Fruit fly (Drosophila melanogaster) whole organism, embryonic: ENCODE results near the gene CG43245.

Experiments used
- Atf6 ChIP-seq: fragments of 200-800 bp; sonication (Bioruptor generic); IDR thresholded peaks from 2 replicates; pipeline ENCODE4 v1.3.6; 2022; ENCODE audit warnings: missing biosample characterization, missing genetic modification characterization
- B-H1 ChIP-seq: fragments of 200-800 bp; sonication (Bioruptor generic); IDR thresholded peaks from 3 replicates; pipeline ENCODE4 v1.3.6; 2022; ENCODE audit warnings: missing biosample characterization, missing genetic modification characterization
- B-H2 ChIP-seq: fragments of 200-800 bp; sonication (Bioruptor generic); optimal IDR thresholded peaks from 2 replicates; lab custom pipeline; 2018; ENCODE audit warnings: missing biosample characterization, mild to moderate bottlenecking, missing genetic modification characterization
- CG10959 ChIP-seq: fragments of 200-800 bp; sonication (Bioruptor generic); IDR thresholded peaks from 2 replicates; pipeline ENCODE4 v1.3.6; 2022; ENCODE audit warnings: missing biosample characterization, missing genetic modification characterization
- CG11504 ChIP-seq: fragments of 200-800 bp; sonication (Bioruptor generic); optimal IDR thresholded peaks from 3 replicates; lab custom pipeline; 2019; ENCODE audit warnings: missing biosample characterization, mild to moderate bottlenecking, missing genetic modification characterization, moderate library complexity
- CG11560 ChIP-seq: fragments of 200-800 bp; sonication (Bioruptor generic); IDR thresholded peaks from 3 replicates; pipeline ENCODE4 v1.3.6; 2022; ENCODE audit warnings: missing biosample characterization, missing genetic modification characterization
- CG12155 ChIP-seq: fragments of 200-800 bp; sonication (Bioruptor generic); optimal IDR thresholded peaks from 3 replicates; lab custom pipeline; 2016; ENCODE audit warnings: missing biosample characterization, missing genetic modification characterization
- CG13296 ChIP-seq: fragments of 200-800 bp; sonication (Bioruptor generic); optimal IDR thresholded peaks from 3 replicates; lab custom pipeline; 2018; ENCODE audit warnings: missing biosample characterization, mild to moderate bottlenecking, missing genetic modification characterization
- CG13775 ChIP-seq: fragments of 200-800 bp; sonication (Bioruptor generic); optimal IDR thresholded peaks from 3 replicates; lab custom pipeline; 2017; ENCODE audit warnings: missing biosample characterization, mild to moderate bottlenecking, missing genetic modification characterization
- CG14014 ChIP-seq: fragments of 200-800 bp; sonication (Bioruptor generic); IDR thresholded peaks from 2 replicates; pipeline ENCODE4 v1.3.6; 2022; ENCODE audit warnings: missing biosample characterization, missing genetic modification characterization
- CG15601 ChIP-seq: fragments of 200-800 bp; sonication (Bioruptor generic); optimal IDR thresholded peaks from 3 replicates; lab custom pipeline; 2019; ENCODE audit warnings: missing biosample characterization, mild to moderate bottlenecking, missing genetic modification characterization, moderate library complexity
- CG17912 ChIP-seq: fragments of 200-800 bp; sonication (Bioruptor generic); optimal IDR thresholded peaks from 2 replicates; lab custom pipeline; 2018; ENCODE audit warnings: missing biosample characterization, mild to moderate bottlenecking, missing genetic modification characterization
- CG18011 ChIP-seq: fragments of 200-800 bp; sonication (Bioruptor generic); optimal IDR thresholded peaks from 2 replicates; lab custom pipeline; 2017; ENCODE audit warnings: missing biosample characterization, missing genetic modification characterization, mild to moderate bottlenecking, moderate library complexity, missing genotype
- CG2199 ChIP-seq: fragments of 200-800 bp; sonication (Bioruptor generic); IDR thresholded peaks from 3 replicates; pipeline ENCODE4 v1.3.6; 2022; ENCODE audit warnings: missing biosample characterization, missing genetic modification characterization
- CG30403 ChIP-seq: fragments of 200-800 bp; sonication (Bioruptor generic); optimal IDR thresholded peaks from 3 replicates; lab custom pipeline; 2016; ENCODE audit warnings: missing biosample characterization, missing genetic modification characterization
- CG3163 ChIP-seq: fragments of 200-800 bp; sonication (Bioruptor generic); optimal IDR thresholded peaks from 3 replicates; lab custom pipeline; 2016; ENCODE audit warnings: missing biosample characterization, missing genetic modification characterization
- CG5953 ChIP-seq: fragments of 200-800 bp; sonication (Bioruptor generic); IDR thresholded peaks from 2 replicates; pipeline ENCODE4 v1.3.6; 2022; ENCODE audit warnings: missing biosample characterization, missing genetic modification characterization
- CG7271 ChIP-seq: fragments of 200-800 bp; sonication (Bioruptor generic); optimal IDR thresholded peaks from 2 replicates; lab custom pipeline; 2018; ENCODE audit warnings: missing biosample characterization, mild to moderate bottlenecking, missing genetic modification characterization, moderate library complexity
- CG7987 ChIP-seq: fragments of 200-800 bp; sonication (Bioruptor generic); optimal IDR thresholded peaks from 2 replicates; lab custom pipeline; 2018; ENCODE audit warnings: missing biosample characterization, mild to moderate bottlenecking, missing genetic modification characterization, moderate library complexity
- CG8089 ChIP-seq: fragments of 200-800 bp; sonication (Bioruptor generic); optimal IDR thresholded peaks from 3 replicates; lab custom pipeline; 2016; ENCODE audit warnings: missing biosample characterization, missing genetic modification characterization
- CG8281 ChIP-seq: fragments of 200-800 bp; sonication (Bioruptor generic); optimal IDR thresholded peaks from 2 replicates; lab custom pipeline; 2018; ENCODE audit warnings: missing biosample characterization, mild to moderate bottlenecking, missing genetic modification characterization, moderate library complexity
- CG8924 ChIP-seq: fragments of 200-800 bp; optimal IDR thresholded peaks from 3 replicates; lab custom pipeline; 2019; ENCODE audit warnings: missing biosample characterization, mild to moderate bottlenecking, missing genetic modification characterization, moderate library complexity
- Camta ChIP-seq: fragments of 200-800 bp; sonication (Bioruptor generic); optimal IDR thresholded peaks from 2 replicates; lab custom pipeline; 2016; ENCODE audit warnings: missing biosample characterization, missing genetic modification characterization
- CrebB ChIP-seq: fragments of 200-800 bp; sonication (Bioruptor generic); optimal IDR thresholded peaks from 3 replicates; lab custom pipeline; 2018; ENCODE audit warnings: missing biosample characterization, mild to moderate bottlenecking, missing genetic modification characterization
- Hr3 ChIP-seq: fragments of 200-800 bp; sonication (Bioruptor generic); optimal IDR thresholded peaks from 3 replicates; lab custom pipeline; 2016; ENCODE audit warnings: missing biosample characterization, missing genetic modification characterization
- Jarid2 ChIP-seq: fragments of 200-800 bp; sonication (Bioruptor generic); optimal IDR thresholded peaks from 3 replicates; lab custom pipeline; 2017; ENCODE audit warnings: mild to moderate bottlenecking, missing biosample characterization, missing genetic modification reagents, missing genetic modification characterization
- MTF-1 ChIP-seq: fragments of 200-800 bp; sonication (Bioruptor generic); optimal IDR thresholded peaks from 2 replicates; lab custom pipeline; 2018; ENCODE audit warnings: missing biosample characterization, mild to moderate bottlenecking, missing genetic modification characterization, borderline replicate concordance
- Meics ChIP-seq: fragments of 200-800 bp; sonication (Bioruptor generic); optimal IDR thresholded peaks from 2 replicates; lab custom pipeline; 2017; ENCODE audit warnings: missing biosample characterization, mild to moderate bottlenecking, missing genetic modification characterization
- Mes4 ChIP-seq: fragments of 200-800 bp; sonication (Bioruptor generic); optimal IDR thresholded peaks from 2 replicates; lab custom pipeline; 2016; ENCODE audit warnings: missing biosample characterization, missing genetic modification characterization
- Nf-YC ChIP-seq: fragments of 200-800 bp; optimal IDR thresholded peaks from 3 replicates; lab custom pipeline; 2019; ENCODE audit warnings: missing biosample characterization, mild to moderate bottlenecking, missing genetic modification characterization, moderate library complexity
- PHDP ChIP-seq: fragments of 200-800 bp; sonication (Bioruptor generic); optimal IDR thresholded peaks from 3 replicates; lab custom pipeline; 2018; ENCODE audit warnings: missing biosample characterization, mild to moderate bottlenecking, missing genetic modification characterization, moderate library complexity
- Rx ChIP-seq: fragments of 200-800 bp; sonication (Bioruptor generic); IDR thresholded peaks from 2 replicates; pipeline ENCODE4 v1.3.6; 2022; ENCODE audit warnings: missing biosample characterization, missing genetic modification characterization
- Spps ChIP-seq: fragments of 200-800 bp; sonication (Bioruptor generic); optimal IDR thresholded peaks from 2 replicates; lab custom pipeline; 2018; ENCODE audit warnings: missing biosample characterization, mild to moderate bottlenecking, missing genetic modification characterization
- Sry-β ChIP-seq: fragments of 200-800 bp; sonication (Bioruptor generic); optimal IDR thresholded peaks from 2 replicates; lab custom pipeline; 2018; ENCODE audit warnings: missing biosample characterization, mild to moderate bottlenecking, missing genetic modification characterization, moderate library complexity
- Ssrp ChIP-seq: fragments of 200-800 bp; sonication (Bioruptor generic); optimal IDR thresholded peaks from 2 replicates; lab custom pipeline; 2018; ENCODE audit warnings: missing biosample characterization, mild to moderate bottlenecking, missing genetic modification characterization, moderate library complexity
- Vsx1 ChIP-seq: fragments of 200-800 bp; sonication (Bioruptor generic); optimal IDR thresholded peaks from 2 replicates; lab custom pipeline; 2017; ENCODE audit warnings: missing biosample characterization, mild to moderate bottlenecking, missing genetic modification characterization, missing genetic modification reagents
- Xbp1 ChIP-seq: fragments of 200-800 bp; sonication (Bioruptor generic); optimal IDR thresholded peaks from 3 replicates; lab custom pipeline; 2016; ENCODE audit warnings: missing biosample characterization, mild to moderate bottlenecking, missing genetic modification characterization
- ci ChIP-seq: fragments of 200-800 bp; sonication (Bioruptor generic); IDR thresholded peaks from 3 replicates; pipeline ENCODE4 v1.3.6; 2022; ENCODE audit warnings: missing biosample characterization, missing genetic modification characterization
- da ChIP-seq: fragments of 200-800 bp; sonication (Bioruptor generic); optimal IDR thresholded peaks from 2 replicates; lab custom pipeline; 2016; ENCODE audit warnings: missing biosample characterization, missing genetic modification characterization
- dmrt11E ChIP-seq: fragments of 200-800 bp; sonication (Bioruptor generic); optimal IDR thresholded peaks from 3 replicates; lab custom pipeline; 2018; ENCODE audit warnings: missing biosample characterization, mild to moderate bottlenecking, missing genetic modification characterization, moderate library complexity
- eyg ChIP-seq: fragments of 200-800 bp; sonication (Bioruptor generic); optimal IDR thresholded peaks from 3 replicates; lab custom pipeline; 2016; ENCODE audit warnings: missing biosample characterization, missing genetic modification characterization
- gt ChIP-seq: fragments of 200-800 bp; sonication (Bioruptor generic); IDR thresholded peaks from 2 replicates; pipeline ENCODE4 v1.3.6; 2022; ENCODE audit warnings: missing biosample characterization, missing genetic modification characterization
- her ChIP-seq: fragments of 200-800 bp; sonication (Bioruptor generic); optimal IDR thresholded peaks from 2 replicates; lab custom pipeline; 2016; ENCODE audit warnings: missing biosample characterization, missing genetic modification characterization
- jigr1 ChIP-seq: fragments of 200-800 bp; sonication (Bioruptor generic); IDR thresholded peaks from 3 replicates; pipeline ENCODE4 v1.3.6; 2022; ENCODE audit warnings: missing biosample characterization, missing genetic modification characterization
- salm ChIP-seq: fragments of 200-800 bp; sonication (Bioruptor generic); optimal IDR thresholded peaks from 2 replicates; lab custom pipeline; 2018; ENCODE audit warnings: missing biosample characterization, mild to moderate bottlenecking, missing genetic modification characterization
- sob ChIP-seq: fragments of 200-800 bp; sonication (Bioruptor generic); IDR thresholded peaks from 2 replicates; pipeline ENCODE4 v1.3.6; 2022; ENCODE audit warnings: missing biosample characterization, missing genetic modification characterization
- sr ChIP-seq: fragments of 200-800 bp; sonication (Bioruptor generic); IDR thresholded peaks from 3 replicates; pipeline ENCODE4 v1.3.6; 2022; ENCODE audit warnings: missing biosample characterization, missing genetic modification characterization
- tll ChIP-seq, 2 experiments: fragments of 200-800 bp in 1 of 2; fragments of >200 bp in 1 of 2; sonication (Bioruptor generic) in 1 of 2; optimal IDR thresholded peaks; 2 replicates each; lab custom pipeline; 2017 to 2019; ENCODE audit warnings: missing biosample characterization in 2 of 2, missing genetic modification characterization in 2 of 2, mild to moderate bottlenecking in 1 of 2, moderate library complexity in 1 of 2
- tx ChIP-seq: fragments of 200-800 bp; sonication (Bioruptor generic); optimal IDR thresholded peaks from 2 replicates; lab custom pipeline; 2016; ENCODE audit warnings: missing biosample characterization, missing genetic modification characterization
- z ChIP-seq: fragments of 200-800 bp; sonication (Bioruptor generic); IDR thresholded peaks from 3 replicates; pipeline ENCODE4 v1.3.6; 2022; ENCODE audit warnings: missing biosample characterization, missing genetic modification characterization

The CG43245 gene

dm6 chr3L:10785988-10786706 is 14.4 kb downstream of the CG43245 start (continued):
- TF ChIP-seq CG7271 (tag; lab: Kevin White, UChicago) (no peak), CG8089 (GFP tag; lab: Kevin White, UChicago) (no peak), Camta (GFP tag; lab: Kevin White, UChicago) (no peak), tx (GFP tag; lab: Kevin White, UChicago) (no peak), CG12155 (GFP tag; lab: Kevin White, UChicago) (no peak), CG14014 (GFP tag; lab: Robert Waterston, UW) (no peak), Atf6 (GFP tag; lab: Robert Waterston, UW) (peak; percentile 10; the same call in 1 of the 2 replicates), gt (GFP tag; lab: Robert Waterston, UW) (0 out of 2 replicates have a peak, but pooled peaks have one; percentile 13), Mes4 (no peak), eyg (GFP tag; lab: Kevin White, UChicago) (no peak), MTF-1 (GFP tag; lab: Kevin White, UChicago) (no peak), CG10959 (GFP tag; lab: Robert Waterston, UW) (no peak), CG15601 (no peak), B-H2 (GFP tag; lab: Kevin White, UChicago) (no peak), Spps (no peak), Sry-β (GFP tag; lab: Kevin White, UChicago) (no peak), CG8281 (tag; lab: Kevin White, UChicago) (no peak), ci (GFP tag; lab: Robert Waterston, UW) (0 out of 3 replicates have a peak, but pooled peaks have one; percentile 20), sob (0 out of 2 replicates have a peak, but pooled peaks have one; percentile 5), CrebB (no peak), Vsx1 (GFP tag; lab: Kevin White, UChicago) (no peak), CG2199 (peak; percentile 76; the same call in 2 of the 3 replicates), CG3163 (no peak), her (GFP tag; lab: Kevin White, UChicago) (no peak), da (GFP tag; lab: Kevin White, UChicago) (no peak), Xbp1 (GFP tag; lab: Kevin White, UChicago) (peak; percentile 12), Jarid2 (GFP tag; lab: Kevin White, UChicago) (no peak), Hr3 (GFP tag; lab: Kevin White, UChicago) (no peak), tll (GFP tag; optimal IDR thresholded peaks at IDR 0.05; lab: Kevin White, UChicago) (no peak), dmrt11E (tag; lab: Kevin White, UChicago) (no peak), z (GFP tag; lab: Robert Waterston, UW) (no peak), salm (no peak), CG5953 (GFP tag; lab: Robert Waterston, UW) (no peak), Nf-YC (tag; lab: Kevin White, UChicago) (no peak), CG11560 (tag; lab: Robert Waterston, UW) (no peak), CG13296 (GFP tag; lab: Kevin White, UChicago) (peak; percentile 27), CG18011 (GFP tag; lab: Kevin White, UChicago) (no peak), CG17912 (no peak), CG7987 (GFP tag; lab: Kevin White, UChicago) (no peak), Ssrp (tag; lab: Kevin White, UChicago) (peak; percentile 41), sr (GFP tag; lab: Robert Waterston, UW) (no peak), CG8924 (tag; lab: Kevin White, UChicago) (peak; percentile 39), CG13775 (GFP tag; lab: Kevin White, UChicago) (no peak), PHDP (tag; lab: Kevin White, UChicago) (peak; percentile 7), Rx (GFP tag; lab: Robert Waterston, UW) (no peak), B-H1 (GFP tag; lab: Robert Waterston, UW) (no peak), CG11504 (peak; percentile 74), CG30403 (peak; percentile 48), jigr1 (no peak), Meics (GFP tag; lab: Kevin White, UChicago) (peak; percentile 22)
